Fruit fly (Drosophila melanogaster): ENCODE data around the gene Adi1.

Gene Adi1

DNA sequence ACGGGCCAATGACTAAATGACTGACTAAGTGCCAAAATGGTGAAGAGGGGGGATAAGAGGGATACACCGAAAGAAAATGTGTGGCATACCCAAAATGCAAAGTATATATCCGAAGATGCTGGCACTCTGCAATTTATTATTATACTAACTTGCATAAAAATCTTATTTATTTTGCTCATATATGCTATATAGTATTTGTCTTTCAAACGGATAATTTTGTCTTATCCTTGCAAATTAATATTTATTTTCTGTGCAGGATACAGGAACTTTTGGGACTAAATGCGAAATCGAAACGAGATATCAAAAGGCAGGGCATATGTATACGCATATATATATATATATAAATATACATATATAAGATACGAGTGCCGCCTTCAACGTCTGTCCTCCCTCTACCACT, 48.2 kb downstream of the Adi1 start (continued):
- peak; percentile 72 for TF ChIP-seq Smox (GFP tag; optimal IDR thresholded peaks at IDR 0.05)
- TF ChIP-seq topi (GFP tag; optimal IDR thresholded peaks at IDR 0.05), result peak; percentile 76
- no peak for TF ChIP-seq Hr38 (GFP tag; optimal IDR thresholded peaks at IDR 0.05)
- peak; percentile 61 for TF ChIP-seq CG10669 (GFP tag; optimal IDR thresholded peaks at IDR 0.05)
- TF ChIP-seq Blimp-1 (GFP tag; optimal IDR thresholded peaks at IDR 0.05), result peak; percentile 16
- TF ChIP-seq Hr4 (GFP tag; optimal IDR thresholded peaks at IDR 0.05), result no peak
- peak; percentile 45 for TF ChIP-seq Sox14 (GFP tag; optimal IDR thresholded peaks at IDR 0.05)
- peak; percentile 66 for TF ChIP-seq CG10631 (GFP tag; optimal IDR thresholded peaks at IDR 0.05)
- peak; percentile 73 for TF ChIP-seq CG3032 (tag; optimal IDR thresholded peaks at IDR 0.05)
- TF ChIP-seq spab (GFP tag; optimal IDR thresholded peaks at IDR 0.05), result peak; percentile 59
- peak in 1 of 2 experiments; percentile 7 for TF ChIP-seq salr (GFP tag; optimal IDR thresholded peaks at IDR 0.05)
- no peak for TF ChIP-seq fkh (GFP tag; optimal IDR thresholded peaks at IDR 0.05)
- TF ChIP-seq CG11902 (GFP tag; optimal IDR thresholded peaks at IDR 0.05), result peak; percentile 67
- TF ChIP-seq CG9139 (GFP tag; optimal IDR thresholded peaks at IDR 0.05), result no peak
- peak; percentile 28 for TF ChIP-seq net (GFP tag; optimal IDR thresholded peaks at IDR 0.05)

DNA sequence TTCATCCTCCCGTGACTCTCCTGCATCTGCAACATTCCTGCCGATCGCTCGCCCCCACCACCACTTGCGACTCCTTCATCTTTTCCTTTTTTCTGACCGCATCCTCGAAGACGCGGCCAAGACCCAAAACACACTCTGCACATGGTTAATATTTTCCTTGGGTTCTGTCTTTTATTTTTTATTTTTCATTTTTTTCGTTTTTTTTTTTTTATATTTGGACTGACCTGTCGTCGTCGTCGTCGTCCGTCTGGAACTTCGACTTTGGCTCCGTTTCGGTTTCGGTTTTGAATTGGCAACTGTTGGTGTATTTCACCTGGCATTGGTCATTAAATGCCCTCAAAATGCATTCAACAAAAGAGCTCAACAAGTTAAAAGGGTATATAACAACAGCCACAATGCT, 48.8 kb downstream of the Adi1 start:
- TF ChIP-seq Sox102F (GFP tag; optimal IDR thresholded peaks at IDR 0.05) (peak; percentile 34), Eip78C (GFP tag) (peak; percentile 76), Met (GFP tag; optimal IDR thresholded peaks at IDR 0.05) (peak; percentile 25), net (GFP tag; optimal IDR thresholded peaks at IDR 0.05) (peak; percentile 15), vri (GFP tag; optimal IDR thresholded peaks at IDR 0.05) (peak; percentile 17), svp (GFP tag) (peak; percentile 54), CG7368 (GFP tag; optimal IDR thresholded peaks at IDR 0.05) (no peak), fkh (GFP tag; optimal IDR thresholded peaks at IDR 0.05) (no peak), pdm3 (GFP tag; optimal IDR thresholded peaks at IDR 0.05) (peak; percentile 3), topi (GFP tag; optimal IDR thresholded peaks at IDR 0.05) (peak; percentile 35), achi (GFP tag; optimal IDR thresholded peaks at IDR 0.05) (peak; percentile 6), spab (GFP tag; optimal IDR thresholded peaks at IDR 0.05) (no peak), CG6163 (GFP tag; IDR thresholded peaks at IDR 0.05) (0 out of 3 replicates have a peak, but pooled peaks have one; percentile 38)

DNA sequence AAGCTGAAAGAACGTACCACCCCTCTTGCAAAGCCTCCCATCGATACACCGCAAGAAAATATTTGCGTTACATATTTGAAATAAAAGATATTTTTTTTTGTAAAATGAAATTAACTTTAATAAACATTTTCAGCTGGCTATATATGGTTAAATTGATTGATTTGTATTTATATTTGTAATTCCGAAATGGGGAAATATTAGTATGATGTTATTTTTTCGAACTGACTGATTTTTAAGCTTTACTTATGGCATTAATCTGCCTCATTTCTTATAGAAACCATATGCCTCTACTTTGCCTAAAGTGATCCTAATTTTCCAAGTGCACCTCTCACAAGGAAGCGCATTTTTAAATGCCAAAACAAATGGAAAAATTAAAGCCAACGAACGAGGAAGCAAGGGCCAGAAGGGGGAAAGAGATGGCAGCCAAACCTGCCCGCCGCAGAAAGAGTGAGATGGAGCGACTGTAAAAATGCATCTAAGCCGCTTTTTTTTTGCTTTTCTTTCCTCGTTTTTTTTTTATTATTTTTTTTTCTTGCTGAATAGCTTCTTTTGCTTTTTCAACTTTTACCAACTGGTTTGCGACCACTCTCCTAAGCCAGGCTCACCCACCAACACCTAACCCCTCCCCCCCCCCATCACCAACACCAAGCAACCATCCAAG, 50.4 kb downstream of the Adi1 start:
- TF ChIP-seq Eip78C (GFP tag) (peak; percentile 95), Sox15 (GFP tag; optimal IDR thresholded peaks at IDR 0.05) (peak; percentile 31), Ets21C (GFP tag; optimal IDR thresholded peaks at IDR 0.05) (peak; percentile 66), CG34406 (GFP tag; optimal IDR thresholded peaks at IDR 0.05) (peak; percentile 69), CG6276 (GFP tag; optimal IDR thresholded peaks at IDR 0.05) (peak; percentile 88), fkh (GFP tag; optimal IDR thresholded peaks at IDR 0.05) (no peak), Gug (GFP tag; IDR thresholded peaks at IDR 0.05) (peak; percentile 59), CG10669 (GFP tag; optimal IDR thresholded peaks at IDR 0.05) (peak; percentile 26), CG6808 (GFP tag; optimal IDR thresholded peaks at IDR 0.05) (peak; percentile 46), CG7368 (GFP tag; optimal IDR thresholded peaks at IDR 0.05) (peak; percentile 7), svp (GFP tag) (peak; percentile 95), Ets96B (tag; optimal IDR thresholded peaks at IDR 0.05) (peak; percentile 34), CG8119 (GFP tag; IDR thresholded peaks at IDR 0.05) (peak; percentile 93), Sox14 (GFP tag; optimal IDR thresholded peaks at IDR 0.05) (peak; percentile 87), Eip75B (GFP tag; optimal IDR thresholded peaks at IDR 0.05) (peak; percentile 73), net (GFP tag; optimal IDR thresholded peaks at IDR 0.05) (peak; percentile 66), CG10631 (GFP tag; optimal IDR thresholded peaks at IDR 0.05) (peak; percentile 82), Met (GFP tag; optimal IDR thresholded peaks at IDR 0.05) (peak; percentile 89), Hr38 (GFP tag; optimal IDR thresholded peaks at IDR 0.05) (no peak), Hr39 (GFP tag; optimal IDR thresholded peaks at IDR 0.05) (peak; percentile 78), CG6854 (GFP tag; optimal IDR thresholded peaks at IDR 0.05) (no peak), Eip93F (GFP tag; optimal IDR thresholded peaks at IDR 0.05) (peak; percentile 66), cyc (GFP tag; optimal IDR thresholded peaks at IDR 0.05) (peak; percentile 76), fd59A (GFP tag; optimal IDR thresholded peaks at IDR 0.05) (peak; percentile 15), Hr4 (GFP tag; optimal IDR thresholded peaks at IDR 0.05) (peak; percentile 83), CG16779 (tag; optimal IDR thresholded peaks at IDR 0.05) (peak; percentile 58), CG1621 (tag; optimal IDR thresholded peaks at IDR 0.05) (peak; percentile 12), CG8319 (GFP tag; optimal IDR thresholded peaks at IDR 0.05) (no peak), eg (GFP tag; IDR thresholded peaks at IDR 0.05) (peak; percentile 94), Blimp-1 (GFP tag; optimal IDR thresholded peaks at IDR 0.05) (peak; percentile 31), Smox (GFP tag; optimal IDR thresholded peaks at IDR 0.05) (peak; percentile 87), CG8632 (GFP tag; optimal IDR thresholded peaks at IDR 0.05) (peak; percentile 78), CG11762 (GFP tag; optimal IDR thresholded peaks at IDR 0.05; ENCODE audit: insufficient read depth) (no peak), CG4318 (GFP tag; optimal IDR thresholded peaks at IDR 0.05) (peak; percentile 81)
